Worm (Caenorhabditis elegans) whole organism, L3 larva: Measurements from ENCODE around the gene C41G6.12.

ENCODE experiments used
- ama-1 ChIP-seq: fragments of 150-350 bp; optimal IDR thresholded peaks from 2 replicates; lab custom pipeline; 2018
- ceh-16 ChIP-seq: sonication (generic microtip); optimal IDR thresholded peaks from 2 replicates; lab custom pipeline; 2017; ENCODE audit warnings: missing biosample characterization, missing genetic modification characterization
- ceh-9 ChIP-seq: sonication (generic microtip); optimal IDR thresholded peaks from 2 replicates; lab custom pipeline; 2018; ENCODE audit warnings: missing biosample characterization, missing genetic modification characterization
- elt-3 ChIP-seq, 3 experiments: fragments of 150-350 bp in 1 of 3; sonication (generic microtip) in 2 of 3; optimal IDR thresholded peaks; 2 replicates in 2 of 3; 4 replicates in 1 of 3; lab custom pipeline; 2014 to 2017; ENCODE audit warnings: missing biosample characterization in 3 of 3, missing genetic modification characterization in 3 of 3
- jun-1 ChIP-seq: fragments of 150-350 bp; optimal IDR thresholded peaks from 2 replicates; lab custom pipeline; 2014; ENCODE audit warnings: missing biosample characterization, missing genetic modification reagents, missing genetic modification characterization
- lin-39 ChIP-seq: fragments of 150-350 bp; optimal IDR thresholded peaks from 2 replicates; lab custom pipeline; 2018; ENCODE audit warnings: missing biosample characterization, missing genetic modification reagents, missing genetic modification characterization
- nfya-1 ChIP-seq: sonication (generic microtip); optimal IDR thresholded peaks from 2 replicates; lab custom pipeline; 2017; ENCODE audit warnings: missing genetic modification characterization, mild to moderate bottlenecking, missing compliant biosample characterization, antibody characterized with exemption, moderate library complexity; ENCODE audit not compliant: insufficient read depth
- nhr-23 ChIP-seq: fragments of 150-350 bp; optimal IDR thresholded peaks from 2 replicates; lab custom pipeline; 2014; ENCODE audit warnings: missing biosample characterization, missing genetic modification reagents, missing genetic modification characterization
- nhr-237 ChIP-seq: fragments of 150-350 bp; optimal IDR thresholded peaks from 2 replicates; lab custom pipeline; 2014; ENCODE audit warnings: missing biosample characterization, missing genetic modification characterization
- nhr-28 ChIP-seq: fragments of 150-350 bp; optimal IDR thresholded peaks from 2 replicates; lab custom pipeline; 2014; ENCODE audit warnings: missing biosample characterization, missing genetic modification characterization
- skn-1 ChIP-seq: fragments of 150-350 bp; optimal IDR thresholded peaks from 2 replicates; lab custom pipeline; 2014; ENCODE audit warnings: missing biosample characterization, missing genetic modification characterization
- snpc-4 ChIP-seq: fragments of 150-350 bp; optimal IDR thresholded peaks from 2 replicates; lab custom pipeline; 2014; ENCODE audit warnings: missing biosample characterization, missing genetic modification characterization
- unc-62 ChIP-seq: fragments of 150-350 bp; sonication (generic microtip); optimal IDR thresholded peaks from 4 replicates; lab custom pipeline; 2014; ENCODE audit warnings: missing biosample characterization, missing genetic modification reagents, missing genetic modification characterization
- ztf-4 ChIP-seq: fragments of 150-350 bp; optimal IDR thresholded peaks from 2 replicates; lab custom pipeline; 2014; ENCODE audit warnings: missing biosample characterization, missing genetic modification characterization

- TF ChIP-seq skn-1 (tag; lab: Kevin White, UChicago) (no peak), nhr-237 (tag; lab: Kevin White, UChicago) (no peak), ceh-9 (tag; lab: Kevin White, UChicago) (no peak), jun-1 (tag; lab: Kevin White, UChicago) (no peak), ama-1 (lab: Kevin White, UChicago) (no peak), elt-3 (tag; optimal IDR thresholded peaks at IDR 0.05; lab: Kevin White, UChicago) (no peak), ceh-16 (tag; lab: Kevin White, UChicago) (no peak), nhr-23 (no peak), snpc-4 (tag; lab: Kevin White, UChicago) (no peak), nhr-28 (no peak), ztf-4 (tag; lab: Kevin White, UChicago) (no peak), nfya-1 (tag; lab: Kevin White, UChicago) (no peak), unc-62 (no peak), lin-39 (tag; lab: Kevin White, UChicago) (no peak)
These were observed 22.7 kb upstream of the C41G6.12 start, which contains the start of gene srw-15 for ce11 chrV:15230243-15230642.
